Worm (Caenorhabditis elegans) whole organism, young adult: Measurements from ENCODE around the gene wrm-1.

Experiments
- B0336.3 ChIP-seq: fragments of 200-800 bp; sonication (Bioruptor generic); IDR thresholded peaks from 2 replicates; pipeline ENCODE4 v1.3.6; 2022; ENCODE audit warnings: missing genetic modification characterization, missing compliant biosample characterization
- C06A6.2 ChIP-seq: fragments of 200-800 bp; sonication (Bioruptor generic); conservative IDR thresholded peaks from 2 replicates; pipeline ENCODE4 v1.3.6; 2022; ENCODE audit warnings: missing genetic modification characterization, missing compliant biosample characterization
- D2030.7 ChIP-seq: fragments of 200-800 bp; sonication (Bioruptor generic); IDR thresholded peaks from 2 replicates; pipeline ENCODE4 v1.3.6; 2022; ENCODE audit warnings: missing genetic modification reagents, missing genetic modification characterization, missing compliant biosample characterization
- F39B2.1 ChIP-seq: fragments of 200-800 bp; sonication (Bioruptor generic); IDR thresholded peaks from 2 replicates; pipeline ENCODE4 v1.3.6; 2022; ENCODE audit warnings: missing genetic modification reagents, missing genetic modification characterization, missing compliant biosample characterization
- T26A5.8 ChIP-seq: sonication (generic microtip); optimal IDR thresholded peaks from 2 replicates; lab custom pipeline; 2016; ENCODE audit warnings: missing genetic modification characterization, missing compliant biosample characterization
- Y53F4B.3 ChIP-seq: fragments of 200-800 bp; sonication (Bioruptor generic); IDR thresholded peaks from 2 replicates; pipeline ENCODE4 v1.3.6; 2022; ENCODE audit warnings: missing genetic modification reagents, missing genetic modification characterization, missing compliant biosample characterization
- Y56A3A.18 ChIP-seq: fragments of 200-800 bp; sonication (Bioruptor generic); IDR thresholded peaks from 2 replicates; pipeline ENCODE4 v1.3.6; 2022; ENCODE audit warnings: missing genetic modification reagents, missing genetic modification characterization, missing compliant biosample characterization
- Y67H2A.10 ChIP-seq: fragments of 200-800 bp; sonication (Bioruptor generic); conservative IDR thresholded peaks from 2 replicates; pipeline ENCODE4 v1.3.6; 2022; ENCODE audit warnings: missing genetic modification reagents, missing genetic modification characterization, missing compliant biosample characterization
- ama-1 ChIP-seq, 3 experiments: fragments of 150-350 bp in 1 of 3; sonication (generic microtip) in 2 of 3; optimal IDR thresholded peaks; 2 replicates each; lab custom pipeline; 2014 to 2018; ENCODE audit warnings: missing biosample characterization in 2 of 3, missing genetic modification characterization in 2 of 3, missing genetic modification reagents in 2 of 3
- aptf-3 ChIP-seq: fragments of 200-800 bp; sonication (Bioruptor generic); IDR thresholded peaks from 2 replicates; pipeline ENCODE4 v1.3.6; 2022; ENCODE audit warnings: missing genetic modification characterization, missing compliant biosample characterization
- athp-1 ChIP-seq: sonication (generic microtip); optimal IDR thresholded peaks from 2 replicates; lab custom pipeline; 2017; ENCODE audit warnings: mild to moderate bottlenecking, missing genetic modification characterization, missing compliant biosample characterization
- attf-5 ChIP-seq: fragments of 200-800 bp; sonication (Bioruptor generic); optimal IDR thresholded peaks from 2 replicates; lab custom pipeline; 2018; ENCODE audit warnings: mild to moderate bottlenecking, missing genetic modification characterization, missing compliant biosample characterization
- cebp-2 ChIP-seq: fragments of 200-800 bp; sonication (Bioruptor generic); IDR thresholded peaks from 2 replicates; pipeline ENCODE4 v1.3.6; 2022; ENCODE audit warnings: missing genetic modification characterization, missing compliant biosample characterization
- ceh-100 ChIP-seq: fragments of 200-800 bp; sonication (Bioruptor generic); IDR thresholded peaks from 2 replicates; pipeline ENCODE4 v1.3.6; 2022; ENCODE audit warnings: missing genetic modification reagents, missing genetic modification characterization, missing compliant biosample characterization
- ceh-91 ChIP-seq: fragments of 200-800 bp; sonication (Bioruptor generic); IDR thresholded peaks from 2 replicates; pipeline ENCODE4 v1.3.6; 2022; ENCODE audit warnings: missing genetic modification reagents, missing genetic modification characterization, missing compliant biosample characterization
- die-1 ChIP-seq: sonication (generic microtip); optimal IDR thresholded peaks from 2 replicates; lab custom pipeline; 2016; ENCODE audit warnings: missing genotype, mild to moderate bottlenecking, missing genetic modification characterization, missing compliant biosample characterization
- dox-1 ChIP-seq: fragments of 200-800 bp; sonication (Bioruptor generic); IDR thresholded peaks from 2 replicates; pipeline ENCODE4 v1.3.6; 2022; ENCODE audit warnings: missing genetic modification reagents, missing genetic modification characterization, missing compliant biosample characterization
- dpff-1 ChIP-seq: sonication (generic microtip); optimal IDR thresholded peaks from 2 replicates; lab custom pipeline; 2017; ENCODE audit warnings: mild to moderate bottlenecking, missing genetic modification characterization, missing compliant biosample characterization
- ekl-4 ChIP-seq: fragments of 200-800 bp; sonication (Bioruptor generic); IDR thresholded peaks from 2 replicates; pipeline ENCODE4 v1.3.6; 2022; ENCODE audit warnings: missing genetic modification reagents, missing genetic modification characterization, missing compliant biosample characterization
- ets-4 ChIP-seq: fragments of 200-800 bp; sonication (Bioruptor generic); optimal IDR thresholded peaks from 2 replicates; lab custom pipeline; 2018; ENCODE audit warnings: mild to moderate bottlenecking, missing genetic modification characterization, missing compliant biosample characterization
- hmg-1.2 ChIP-seq: fragments of 200-800 bp; sonication (Bioruptor generic); IDR thresholded peaks from 2 replicates; pipeline ENCODE4 v1.3.6; 2022; ENCODE audit warnings: missing genetic modification reagents, missing genetic modification characterization, missing compliant biosample characterization
- hrde-1 ChIP-seq: sonication (generic microtip); optimal IDR thresholded peaks from 2 replicates; lab custom pipeline; 2016; ENCODE audit warnings: missing genetic modification characterization, mild to moderate bottlenecking, missing compliant biosample characterization, moderate library complexity, missing genotype, missing genetic modification reagents, borderline replicate concordance
- lin-26 ChIP-seq: fragments of 200-800 bp; sonication (Bioruptor generic); IDR thresholded peaks from 2 replicates; pipeline ENCODE4 v1.3.6; 2022; ENCODE audit warnings: missing genetic modification reagents, missing genetic modification characterization, missing compliant biosample characterization
- lir-1 ChIP-seq: fragments of 200-800 bp; sonication (Bioruptor generic); conservative IDR thresholded peaks from 2 replicates; pipeline ENCODE4 v1.3.6; 2022; ENCODE audit warnings: missing genetic modification reagents, missing genetic modification characterization, missing compliant biosample characterization
- madf-10 ChIP-seq: sonication (generic microtip); optimal IDR thresholded peaks from 2 replicates; lab custom pipeline; 2016; ENCODE audit warnings: mild to moderate bottlenecking, missing genetic modification characterization, missing compliant biosample characterization
- madf-3 ChIP-seq: fragments of 200-800 bp; sonication (Bioruptor generic); IDR thresholded peaks from 2 replicates; pipeline ENCODE4 v1.3.6; 2022; ENCODE audit warnings: missing genetic modification reagents, missing genetic modification characterization, missing compliant biosample characterization
- madf-6 ChIP-seq: fragments of 200-800 bp; sonication (Bioruptor generic); IDR thresholded peaks from 2 replicates; pipeline ENCODE4 v1.3.6; 2022; ENCODE audit warnings: missing genetic modification reagents, missing genetic modification characterization, missing compliant biosample characterization
- mcd-1 ChIP-seq: fragments of 200-800 bp; sonication (Bioruptor generic); IDR thresholded peaks from 2 replicates; pipeline ENCODE4 v1.3.6; 2022; ENCODE audit warnings: missing genetic modification reagents, missing genetic modification characterization, missing compliant biosample characterization
- nhr-179 ChIP-seq: sonication (generic microtip); optimal IDR thresholded peaks from 2 replicates; lab custom pipeline; 2016; ENCODE audit warnings: mild to moderate bottlenecking, missing genetic modification characterization, missing compliant biosample characterization
- repo-1 ChIP-seq: sonication (generic microtip); optimal IDR thresholded peaks from 2 replicates; lab custom pipeline; 2017; ENCODE audit warnings: mild to moderate bottlenecking, missing genetic modification characterization, missing compliant biosample characterization
- ztf-26 ChIP-seq: sonication (generic microtip); optimal IDR thresholded peaks from 2 replicates; lab custom pipeline; 2017; ENCODE audit warnings: missing genetic modification characterization, missing compliant biosample characterization

The wrm-1 gene

ce11 chrIII:5715467-5715866 is 7.2 kb upstream of the wrm-1 start (continued):
- TF ChIP-seq F39B2.1 = no peak
- peak; percentile 81 for TF ChIP-seq ztf-26 (tag; lab: Kevin White, UChicago)
- no peak for TF ChIP-seq ama-1 (optimal IDR thresholded peaks at IDR 0.05; lab: Kevin White, UChicago)
- TF ChIP-seq ama-1 (GFP tag; optimal IDR thresholded peaks at IDR 0.05; lab: Kevin White, UChicago) = no peak
- TF ChIP-seq madf-10 (tag; lab: Kevin White, UChicago) = peak; percentile 69
- TF ChIP-seq, all 124 proteins: peak for 30

- TF ChIP-seq hmg-1.2 (GFP tag; lab: Robert Waterston, UW) (0 out of 2 replicates have a peak, but pooled peaks have one; percentile 21), nhr-179 (tag; lab: Kevin White, UChicago) (no peak), madf-6 (GFP tag; lab: Robert Waterston, UW) (0 out of 2 replicates have a peak, but pooled peaks have one; percentile 14), C06A6.2 (GFP tag; lab: Robert Waterston, UW) (no peak), lin-26 (0 out of 2 replicates have a peak, but pooled peaks have one; percentile 31), hrde-1 (tag; lab: Kevin White, UChicago) (peak; percentile 22), B0336.3 (GFP tag; lab: Robert Waterston, UW) (peak; percentile 17; the same call in 1 of the 2 replicates), repo-1 (tag; lab: Kevin White, UChicago) (no peak), ama-1 (optimal IDR thresholded peaks at IDR 0.05; lab: Kevin White, UChicago) (peak; percentile 0), ama-1 (GFP tag; optimal IDR thresholded peaks at IDR 0.05; lab: Kevin White, UChicago) (no peak), mcd-1 (GFP tag; lab: Robert Waterston, UW) (0 out of 2 replicates have a peak, but pooled peaks have one; percentile 5)
Observed at ce11 chrIII:5717173-5717748, 5.4 kb upstream of the wrm-1 start.

ce11 chrIII:5718385-5718784 is 4.3 kb upstream of the wrm-1 start:
- TF ChIP-seq ekl-4 (GFP tag; lab: Robert Waterston, UW) = no peak
- TF ChIP-seq aptf-3 (GFP tag; lab: Robert Waterston, UW) = no peak
- no peak for TF ChIP-seq attf-5 (GFP tag; lab: Kevin White, UChicago)
- no peak for TF ChIP-seq Y53F4B.3
- TF ChIP-seq cebp-2 (GFP tag; lab: Robert Waterston, UW) = no peak
- TF ChIP-seq T26A5.8 (tag; lab: Kevin White, UChicago) = no peak
- no peak for TF ChIP-seq ceh-91 (GFP tag; lab: Robert Waterston, UW)
- no peak for TF ChIP-seq lir-1 (GFP tag; lab: Robert Waterston, UW)

- no peak for TF ChIP-seq Y67H2A.10 (GFP tag; lab: Robert Waterston, UW)
- no peak for TF ChIP-seq madf-3 (GFP tag; lab: Robert Waterston, UW)
- no peak for TF ChIP-seq C06A6.2 (GFP tag; lab: Robert Waterston, UW)
- no peak for TF ChIP-seq die-1 (tag; lab: Kevin White, UChicago)
- no peak for TF ChIP-seq Y56A3A.18
- TF ChIP-seq ceh-100 (GFP tag; lab: Robert Waterston, UW) = no peak
- no peak for TF ChIP-seq attf-5 (GFP tag; lab: Kevin White, UChicago)
- no peak for TF ChIP-seq F39B2.1
- no peak for TF ChIP-seq ets-4
- no peak for TF ChIP-seq D2030.7 (GFP tag; lab: Robert Waterston, UW)
- no peak for TF ChIP-seq athp-1 (tag; lab: Kevin White, UChicago)
- TF ChIP-seq dpff-1 (tag; lab: Kevin White, UChicago) = no peak
- TF ChIP-seq dox-1 (GFP tag; lab: Robert Waterston, UW) = no peak
Observed at ce11 chrIII:5719105-5719831, 3.4 kb upstream of the wrm-1 start.
